Fruit fly (Drosophila melanogaster): ENCODE measurements around the gene GILT2.

dm6 chr3R:23629572-23629971 is 49.1 kb upstream of the GILT2 start:
- no peak for TF ChIP-seq Abd-B (GFP tag; optimal IDR thresholded peaks at IDR 0.05)
- no peak for TF ChIP-seq br (GFP tag; optimal IDR thresholded peaks at IDR 0.05)
- TF ChIP-seq Mio (GFP tag; optimal IDR thresholded peaks at IDR 0.05), result no peak
- TF ChIP-seq brk (GFP tag; optimal IDR thresholded peaks at IDR 0.05), result no peak
- no peak for TF ChIP-seq tai (GFP tag; optimal IDR thresholded peaks at IDR 0.05)
- no peak for TF ChIP-seq Myc (optimal IDR thresholded peaks at IDR 0.05)
- no peak for TF ChIP-seq usp (GFP tag; optimal IDR thresholded peaks at IDR 0.05)
- TF ChIP-seq Dfd (GFP tag; optimal IDR thresholded peaks at IDR 0.05), result no peak
- TF ChIP-seq woc (GFP tag; optimal IDR thresholded peaks at IDR 0.05), result no peak
- no peak for TF ChIP-seq psq (GFP tag; optimal IDR thresholded peaks at IDR 0.05)
- TF ChIP-seq Hnf4 (GFP tag; optimal IDR thresholded peaks at IDR 0.05), result no peak
- TF ChIP-seq Vsx2 (GFP tag; optimal IDR thresholded peaks at IDR 0.05; ENCODE audit: partially characterized antibody), result no peak

All from whole organism, wandering third instar larva.